Fruit fly (Drosophila melanogaster) whole organism, adult: ENCODE results near the gene Acp36DE.

ENCODE experiments used
- CG11617 ChIP-seq: fragments of 200-800 bp; sonication (Bioruptor generic); optimal IDR thresholded peaks from 2 replicates; lab custom pipeline; 2017; ENCODE audit warnings: mild to moderate bottlenecking, missing biosample characterization, missing genetic modification reagents, missing genetic modification characterization
- CG12768 ChIP-seq: fragments of 200-800 bp; sonication (Bioruptor generic); optimal IDR thresholded peaks from 2 replicates; lab custom pipeline; 2017; ENCODE audit warnings: missing biosample characterization, missing genetic modification characterization, mild to moderate bottlenecking, moderate library complexity, missing genetic modification reagents
- CG14711 ChIP-seq: fragments of 200-800 bp; sonication (Bioruptor generic); optimal IDR thresholded peaks from 2 replicates; lab custom pipeline; 2018; ENCODE audit warnings: missing biosample characterization, mild to moderate bottlenecking, missing genetic modification characterization, moderate library complexity
- CG1620 ChIP-seq: fragments of 200-800 bp; sonication (Bioruptor generic); optimal IDR thresholded peaks from 2 replicates; lab custom pipeline; 2016; ENCODE audit warnings: missing biosample characterization, missing genetic modification characterization
- CG33017 ChIP-seq: fragments of 200-800 bp; sonication (Bioruptor generic); optimal IDR thresholded peaks from 2 replicates; lab custom pipeline; 2018; ENCODE audit warnings: missing biosample characterization, mild to moderate bottlenecking, missing genetic modification characterization, moderate library complexity
- CG5204 ChIP-seq: fragments of 200-800 bp; sonication (Bioruptor generic); optimal IDR thresholded peaks from 2 replicates; lab custom pipeline; 2016; ENCODE audit warnings: missing biosample characterization, missing genetic modification characterization
- CG7045 ChIP-seq: fragments of 200-800 bp; sonication (Bioruptor generic); optimal IDR thresholded peaks from 2 replicates; lab custom pipeline; 2017; ENCODE audit warnings: missing biosample characterization, mild to moderate bottlenecking, missing genetic modification characterization
- CG7101 ChIP-seq: fragments of 200-800 bp; sonication (Bioruptor generic); optimal IDR thresholded peaks from 2 replicates; lab custom pipeline; 2018; ENCODE audit warnings: missing biosample characterization, mild to moderate bottlenecking, missing genetic modification characterization, moderate library complexity
- Clk ChIP-seq: fragments of 200-800 bp; sonication (Bioruptor generic); optimal IDR thresholded peaks from 2 replicates; lab custom pipeline; 2017; ENCODE audit warnings: missing biosample characterization, missing genetic modification characterization
- Crg-1 ChIP-seq: fragments of 200-800 bp; sonication (Bioruptor generic); optimal IDR thresholded peaks from 2 replicates; lab custom pipeline; 2016; ENCODE audit warnings: missing biosample characterization, missing genetic modification characterization
- Hr96 ChIP-seq: fragments of 200-800 bp; sonication (Bioruptor generic); optimal IDR thresholded peaks from 2 replicates; lab custom pipeline; 2016; ENCODE audit warnings: missing biosample characterization, missing genetic modification characterization
- Mnt ChIP-seq: fragments of 200-800 bp; sonication (Bioruptor generic); optimal IDR thresholded peaks from 2 replicates; lab custom pipeline; 2016; ENCODE audit warnings: missing biosample characterization, mild to moderate bottlenecking, missing genetic modification characterization
- bab1 ChIP-seq: fragments of 200-800 bp; sonication (Bioruptor generic); optimal IDR thresholded peaks from 3 replicates; lab custom pipeline; 2019; ENCODE audit warnings: missing biosample characterization, mild to moderate bottlenecking, missing genetic modification characterization, moderate library complexity
- cic ChIP-seq: fragments of 200-800 bp; sonication (Bioruptor generic); optimal IDR thresholded peaks from 2 replicates; lab custom pipeline; 2017; ENCODE audit warnings: missing biosample characterization, mild to moderate bottlenecking, missing genetic modification characterization, moderate library complexity
- cnc ChIP-seq, 2 experiments: fragments of >200 bp; optimal IDR thresholded peaks; 2 replicates each; lab custom pipeline; 2017
- kay ChIP-seq: fragments of 200-800 bp; sonication (Bioruptor generic); peaks from one replicate; lab custom pipeline; 2016; ENCODE audit warnings: missing biosample characterization, missing genetic modification characterization, borderline replicate concordance
- ovo ChIP-seq: fragments of 200-800 bp; sonication (Bioruptor generic); optimal IDR thresholded peaks from 2 replicates; lab custom pipeline; 2016; ENCODE audit warnings: missing biosample characterization, missing genetic modification characterization
- pad ChIP-seq: fragments of 200-800 bp; sonication (Bioruptor generic); optimal IDR thresholded peaks from 3 replicates; lab custom pipeline; 2017; ENCODE audit warnings: missing biosample characterization, missing genetic modification characterization, mild to moderate bottlenecking, moderate library complexity, missing genetic modification reagents
- tj ChIP-seq: fragments of 200-800 bp; sonication (Bioruptor generic); optimal IDR thresholded peaks from 3 replicates; lab custom pipeline; 2017; ENCODE audit warnings: missing biosample characterization, mild to moderate bottlenecking, missing genetic modification characterization, moderate library complexity
- toe ChIP-seq: fragments of 200-800 bp; sonication (Bioruptor generic); optimal IDR thresholded peaks from 2 replicates; lab custom pipeline; 2016; ENCODE audit warnings: missing biosample characterization, missing genetic modification characterization

Gene Acp36DE

dm6 chr2L:18348626-18349025, 10.2 kb downstream of the Acp36DE start:
- TF ChIP-seq CG7045 (GFP tag; lab: Kevin White, UChicago) (no peak), kay (GFP tag; lab: Kevin White, UChicago) (no peak), Clk (no peak), Mnt (no peak), pad (no peak), cic (GFP tag; lab: Kevin White, UChicago) (no peak), CG1620 (no peak), CG12768 (GFP tag; lab: Kevin White, UChicago) (no peak), toe (GFP tag; lab: Kevin White, UChicago) (no peak), CG11617 (GFP tag; lab: Kevin White, UChicago) (no peak), CG5204 (GFP tag; lab: Kevin White, UChicago) (no peak)

DNA sequence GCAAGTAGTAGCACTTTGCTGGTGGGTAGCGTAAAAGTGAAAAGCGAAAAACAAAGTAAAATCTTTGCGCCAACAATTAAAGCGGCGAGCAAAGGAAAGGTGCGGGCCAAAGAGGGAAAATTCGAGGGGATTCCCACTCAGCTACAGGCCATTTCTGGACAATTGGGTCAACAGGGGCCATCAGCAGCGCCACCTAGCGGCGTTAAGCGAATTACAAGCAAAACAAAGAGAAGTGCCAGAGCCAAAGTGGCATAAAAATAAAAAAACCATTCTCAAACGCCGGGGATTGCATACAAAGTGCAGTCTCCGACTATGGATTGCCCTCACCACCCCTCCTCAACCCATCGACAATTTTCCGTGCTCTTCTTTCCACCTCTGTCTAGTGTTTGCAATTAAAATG, 10.9 kb downstream of the Acp36DE start:
- TF ChIP-seq Mnt (no peak), CG7045 (GFP tag; lab: Kevin White, UChicago) (no peak), CG11617 (GFP tag; lab: Kevin White, UChicago) (no peak), cic (GFP tag; lab: Kevin White, UChicago) (no peak), CG12768 (GFP tag; lab: Kevin White, UChicago) (no peak), CG33017 (tag; lab: Kevin White, UChicago) (no peak), ovo (GFP tag; lab: Kevin White, UChicago) (no peak), cnc (optimal IDR thresholded peaks at IDR 0.05; lab: Kevin White, UChicago) (no peak), kay (GFP tag; lab: Kevin White, UChicago) (no peak), bab1 (GFP tag; lab: Kevin White, UChicago) (no peak), CG1620 (no peak), pad (no peak), Clk (no peak), CG14711 (tag; lab: Kevin White, UChicago) (no peak), toe (GFP tag; lab: Kevin White, UChicago) (no peak)

dm6 chr2L:18345194-18345593, 13.6 kb downstream of the Acp36DE start:
- TF ChIP-seq CG5204 (GFP tag; lab: Kevin White, UChicago), result no peak
- no peak for TF ChIP-seq Mnt
- TF ChIP-seq Clk, result no peak
- no peak for TF ChIP-seq toe (GFP tag; lab: Kevin White, UChicago)
- no peak for TF ChIP-seq ovo (GFP tag; lab: Kevin White, UChicago)

DNA sequence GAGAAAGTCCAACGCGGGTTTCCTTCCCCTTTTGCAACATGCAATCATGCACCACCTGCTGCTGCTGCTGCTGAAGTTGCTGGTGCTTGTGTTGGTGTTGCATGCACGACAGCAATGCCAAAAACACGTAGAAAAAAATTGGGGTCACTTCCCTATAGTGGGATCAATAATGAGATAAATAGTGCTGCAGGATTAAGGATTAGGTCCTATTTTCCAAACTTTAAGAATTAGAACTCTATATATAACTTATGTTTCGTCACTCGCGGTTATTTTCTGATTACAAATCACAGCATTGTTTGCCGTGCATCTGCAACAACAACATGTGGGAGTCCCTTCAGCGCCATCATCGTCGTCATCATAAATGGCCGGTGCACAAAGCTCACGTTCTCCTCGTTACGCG, 14.5 kb downstream of the Acp36DE start:
- TF ChIP-seq Hr96 (GFP tag; lab: Kevin White, UChicago), result no peak
- TF ChIP-seq tj, result no peak
- TF ChIP-seq CG33017 (tag; lab: Kevin White, UChicago), result no peak
- TF ChIP-seq CG14711 (tag; lab: Kevin White, UChicago), result no peak
- no peak for TF ChIP-seq CG5204 (GFP tag; lab: Kevin White, UChicago)

DNA sequence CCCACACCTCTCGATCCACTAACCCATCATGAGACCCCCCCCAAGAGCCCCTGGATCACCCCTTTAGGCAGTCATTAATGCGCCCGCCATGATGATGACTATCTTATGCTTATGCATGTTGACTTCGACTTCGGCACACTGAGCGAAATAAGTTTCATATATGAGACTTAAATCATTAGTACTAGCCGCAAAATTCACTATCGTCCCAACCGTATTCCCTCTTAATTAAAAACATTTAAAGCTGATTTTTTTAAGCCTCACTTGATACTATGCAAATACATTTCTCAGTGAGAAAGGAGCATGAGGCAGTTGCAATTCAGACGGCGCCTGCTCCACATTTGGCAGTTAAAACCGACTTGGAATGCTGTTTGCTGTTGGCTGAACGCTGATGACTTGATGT, 17.9 kb downstream of the Acp36DE start:
- no peak for TF ChIP-seq CG11617 (GFP tag; lab: Kevin White, UChicago)
- no peak for TF ChIP-seq CG12768 (GFP tag; lab: Kevin White, UChicago)
- no peak for TF ChIP-seq bab1 (GFP tag; lab: Kevin White, UChicago)
- TF ChIP-seq cnc (optimal IDR thresholded peaks at IDR 0.05; lab: Kevin White, UChicago), result no peak

dm6 chr2L:18336531-18336930, 22.3 kb downstream of the Acp36DE start:
- TF ChIP-seq Crg-1 (no peak), pad (no peak), kay (GFP tag; lab: Kevin White, UChicago) (no peak), Mnt (no peak), CG5204 (GFP tag; lab: Kevin White, UChicago) (no peak), tj (no peak), CG33017 (tag; lab: Kevin White, UChicago) (no peak), toe (GFP tag; lab: Kevin White, UChicago) (no peak), ovo (GFP tag; lab: Kevin White, UChicago) (no peak), CG1620 (no peak), CG7045 (GFP tag; lab: Kevin White, UChicago) (no peak), CG11617 (GFP tag; lab: Kevin White, UChicago) (no peak), CG7101 (no peak), CG12768 (GFP tag; lab: Kevin White, UChicago) (no peak), CG14711 (tag; lab: Kevin White, UChicago) (no peak), Clk (no peak), bab1 (GFP tag; lab: Kevin White, UChicago) (no peak), cnc (optimal IDR thresholded peaks at IDR 0.05; lab: Kevin White, UChicago) (no peak)

dm6 chr2L:18335641-18336040, 23.2 kb downstream of the Acp36DE start:
- no peak for TF ChIP-seq cnc (optimal IDR thresholded peaks at IDR 0.05; lab: Kevin White, UChicago)
- TF ChIP-seq CG1620, result no peak
- TF ChIP-seq CG7101, result no peak
- TF ChIP-seq CG33017 (tag; lab: Kevin White, UChicago), result no peak
- no peak for TF ChIP-seq CG14711 (tag; lab: Kevin White, UChicago)
- TF ChIP-seq Crg-1, result no peak
- TF ChIP-seq cic (GFP tag; lab: Kevin White, UChicago), result no peak
- TF ChIP-seq Mnt, result no peak
- TF ChIP-seq CG12768 (GFP tag; lab: Kevin White, UChicago), result no peak
- TF ChIP-seq kay (GFP tag; lab: Kevin White, UChicago), result no peak
- no peak for TF ChIP-seq tj
- TF ChIP-seq toe (GFP tag; lab: Kevin White, UChicago), result no peak
- TF ChIP-seq ovo (GFP tag; lab: Kevin White, UChicago), result no peak
- TF ChIP-seq CG11617 (GFP tag; lab: Kevin White, UChicago), result no peak
- no peak for TF ChIP-seq pad
- TF ChIP-seq CG5204 (GFP tag; lab: Kevin White, UChicago), result no peak
- TF ChIP-seq CG7045 (GFP tag; lab: Kevin White, UChicago), result no peak
